5 worm cellular contexts compared by ENCODE assay signal in the genomic region with DNA sequence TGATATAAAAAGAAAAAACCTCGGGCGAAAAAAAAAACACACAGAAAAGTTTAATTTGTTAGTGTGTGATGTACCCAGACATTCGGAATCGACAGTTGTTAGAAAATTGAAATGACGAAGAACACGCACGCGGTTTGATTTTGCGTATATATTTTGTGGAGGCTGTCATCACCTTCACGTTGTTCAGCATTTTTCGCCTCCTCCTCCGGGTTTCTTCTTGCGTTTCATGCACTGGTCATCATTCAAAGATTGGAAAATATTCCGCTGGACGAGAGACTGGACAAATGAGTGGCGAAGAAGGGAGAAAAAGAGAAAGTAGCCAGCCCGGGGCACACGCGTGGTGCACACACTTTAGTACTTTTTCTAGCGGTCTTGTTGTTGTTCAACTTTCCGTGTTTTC.
TF ChIP-seq lines count a peak whose summit lies in the region.

No protein-coding gene starts in this region.

TF ChIP-seq in whole organism, L1 larva, 84 proteins besides CTCF, POLR2A, EP300 and RAD21:
- TF ChIP-seq swsn-7 (tag; optimal IDR thresholded peaks at IDR 0.05; lab: Kevin White, UChicago) (no peak), mep-1 (tag; optimal IDR thresholded peaks at IDR 0.05; lab: Kevin White, UChicago) (no peak), unc-130 (tag; optimal IDR thresholded peaks at IDR 0.05; lab: Kevin White, UChicago) (peak; percentile 45), nhr-71 (tag; optimal IDR thresholded peaks at IDR 0.05; lab: Kevin White, UChicago) (peak; percentile 43), lin-14 (GFP tag; optimal IDR thresholded peaks at IDR 0.05; lab: Kevin White, UChicago) (peak; percentile 69), lin-13 (GFP tag; optimal IDR thresholded peaks at IDR 0.05; lab: Kevin White, UChicago) (no peak), dsc-1 (tag; optimal IDR thresholded peaks at IDR 0.05; lab: Kevin White, UChicago) (no peak), skn-1 (tag; optimal IDR thresholded peaks at IDR 0.05; lab: Kevin White, UChicago) (no peak), ztf-11 (tag; optimal IDR thresholded peaks at IDR 0.05; lab: Kevin White, UChicago) (no peak), snu-23 (GFP tag; optimal IDR thresholded peaks at IDR 0.05; lab: Kevin White, UChicago) (peak; percentile 9), blmp-1 (tag; optimal IDR thresholded peaks at IDR 0.05; lab: Kevin White, UChicago) (peak; percentile 19), rnt-1 (tag; optimal IDR thresholded peaks at IDR 0.05; lab: Kevin White, UChicago) (peak; percentile 47), nhr-12 (tag; optimal IDR thresholded peaks at IDR 0.05; lab: Kevin White, UChicago) (no peak), mdl-1 (tag; optimal IDR thresholded peaks at IDR 0.05; lab: Kevin White, UChicago) (peak in 1 of 2 experiments; percentile 3)
TF ChIP-seq in whole organism, L1 larva: peak in this region for 7.

TF ChIP-seq in whole organism, L2 larva, 48 proteins besides CTCF, POLR2A, EP300 and RAD21:
- TF ChIP-seq ztf-11 (tag; optimal IDR thresholded peaks at IDR 0.05; lab: Kevin White, UChicago) (no peak), nhr-12 (tag; optimal IDR thresholded peaks at IDR 0.05; lab: Kevin White, UChicago) (no peak), nhr-21 (tag; optimal IDR thresholded peaks at IDR 0.05; lab: Kevin White, UChicago) (no peak), fos-1 (tag; optimal IDR thresholded peaks at IDR 0.05; lab: Kevin White, UChicago) (peak; percentile 27), F13H6.1 (tag; optimal IDR thresholded peaks at IDR 0.05; lab: Kevin White, UChicago) (peak; percentile 8), nhr-129 (tag; optimal IDR thresholded peaks at IDR 0.05; lab: Kevin White, UChicago) (peak; percentile 52), elt-3 (tag; optimal IDR thresholded peaks at IDR 0.05; lab: Kevin White, UChicago) (no peak), skn-1 (tag; optimal IDR thresholded peaks at IDR 0.05; lab: Kevin White, UChicago) (no peak), alr-1 (tag; optimal IDR thresholded peaks at IDR 0.05; lab: Kevin White, UChicago) (no peak)

TF ChIP-seq in whole organism, L3 larva, 47 proteins besides CTCF, POLR2A, EP300 and RAD21:
- TF ChIP-seq egl-5 (tag; optimal IDR thresholded peaks at IDR 0.05; lab: Kevin White, UChicago) (peak; percentile 7), nhr-67 (tag; optimal IDR thresholded peaks at IDR 0.05; lab: Kevin White, UChicago) (no peak), lin-39 (tag; optimal IDR thresholded peaks at IDR 0.05; lab: Kevin White, UChicago) (peak; percentile 5)
TF ChIP-seq in whole organism, L3 larva: peak in this region for 2.

TF ChIP-seq in whole organism, L4 larva, 104 proteins besides CTCF, POLR2A, EP300 and RAD21:
- TF ChIP-seq unc-62 (GFP tag; optimal IDR thresholded peaks at IDR 0.05 in 1 of 2; lab: Kevin White, UChicago) (peak in 1 of 2 experiments; percentile 98), unc-62 (tag; optimal IDR thresholded peaks at IDR 0.05; lab: Kevin White, UChicago) (no peak), nhr-11 (tag; optimal IDR thresholded peaks at IDR 0.05; lab: Kevin White, UChicago) (peak; percentile 33), daf-8 (GFP tag; IDR thresholded peaks at IDR 0.05; lab: Robert Waterston, UW) (no peak), nhr-48 (tag; optimal IDR thresholded peaks at IDR 0.05; lab: Kevin White, UChicago) (no peak), Y48G9A.11 (GFP tag; IDR thresholded peaks at IDR 0.05; lab: Robert Waterston, UW) (no peak), pqm-1 (tag; optimal IDR thresholded peaks at IDR 0.05; lab: Kevin White, UChicago) (no peak), mxl-3 (GFP tag; optimal IDR thresholded peaks at IDR 0.05; lab: Kevin White, UChicago) (peak; percentile 54), vab-7 (GFP tag; IDR thresholded peaks at IDR 0.05; lab: Robert Waterston, UW) (no peak), R02D3.7 (tag; optimal IDR thresholded peaks at IDR 0.05; lab: Kevin White, UChicago) (no peak), hlh-11 (tag; optimal IDR thresholded peaks at IDR 0.05; lab: Kevin White, UChicago) (peak; percentile 42), madf-5 (GFP tag; IDR thresholded peaks at IDR 0.05; lab: Robert Waterston, UW) (no peak), daf-16 (GFP tag; optimal IDR thresholded peaks at IDR 0.05; lab: Kevin White, UChicago) (peak in 1 of 2 experiments; percentile 47), daf-16 (tag; optimal IDR thresholded peaks at IDR 0.05; lab: Kevin White, UChicago) (peak; percentile 17), F26F4.8 (GFP tag; conservative IDR thresholded peaks at IDR 0.05; lab: Robert Waterston, UW) (no peak), hlh-30 (tag; optimal IDR thresholded peaks at IDR 0.05; lab: Kevin White, UChicago; ENCODE audit: insufficient read depth) (peak; percentile 48), hif-1 (tag; optimal IDR thresholded peaks at IDR 0.05; lab: Kevin White, UChicago) (peak in 1 of 2 experiments; percentile 16)

TF ChIP-seq in whole organism, mixed stage, embryonic, 35 proteins besides CTCF, POLR2A, EP300 and RAD21:
- TF ChIP-seq unc-62 (GFP tag; optimal IDR thresholded peaks at IDR 0.05; lab: Kevin White, UChicago) (peak; percentile 21), snpc-4 (tag; optimal IDR thresholded peaks at IDR 0.05; lab: Kevin White, UChicago) (no peak), hlh-1 (tag; optimal IDR thresholded peaks at IDR 0.05; lab: Kevin White, UChicago) (peak; percentile 61), nhr-76 (tag; optimal IDR thresholded peaks at IDR 0.05; lab: Kevin White, UChicago) (no peak), elt-3 (tag; optimal IDR thresholded peaks at IDR 0.05; lab: Kevin White, UChicago) (no peak)

Comparison
In these comparisons a context has a peak if more than half of its experiments do, and no peak if none do; other contexts are left out.
1. Of the 29 proteins assayed by ChIP-seq in both whole organism, L4 larva and whole organism, L1 larva: peak only in whole organism, L4 larva: nhr-11; only in whole organism, L1 larva: unc-130; in both: none; in neither: 25; mixed calls (peak in some experiments, not most) for 2.